Fruit fly (Drosophila melanogaster) whole organism, prepupa: Measurements from ENCODE around the gene Targ2.

Experiments
- Blimp-1 ChIP-seq: fragments of 200-800 bp; sonication (Bioruptor generic); optimal IDR thresholded peaks from 3 replicates; lab custom pipeline; 2017; ENCODE audit warnings: missing biosample characterization, missing genetic modification characterization, mild to moderate bottlenecking, moderate library complexity, missing genetic modification reagents
- CG10631 ChIP-seq: fragments of 200-800 bp; sonication (Bioruptor generic); optimal IDR thresholded peaks from 2 replicates; lab custom pipeline; 2016; ENCODE audit warnings: missing biosample characterization, missing genetic modification characterization
- CG10669 ChIP-seq: fragments of 200-800 bp; sonication (Bioruptor generic); optimal IDR thresholded peaks from 3 replicates; lab custom pipeline; 2018; ENCODE audit warnings: missing biosample characterization, mild to moderate bottlenecking, missing genetic modification characterization, moderate library complexity
- CG11762 ChIP-seq: fragments of 200-800 bp; sonication (Bioruptor generic); optimal IDR thresholded peaks from 3 replicates; lab custom pipeline; 2016; ENCODE audit warnings: missing biosample characterization, missing genetic modification characterization; ENCODE audit not compliant: insufficient read depth
- CG11902 ChIP-seq: fragments of 200-800 bp; sonication (Bioruptor generic); optimal IDR thresholded peaks from 3 replicates; lab custom pipeline; 2016; ENCODE audit warnings: missing biosample characterization, missing genetic modification characterization
- CG1621 ChIP-seq: fragments of 200-800 bp; sonication (Bioruptor generic); optimal IDR thresholded peaks from 3 replicates; lab custom pipeline; 2018; ENCODE audit warnings: missing biosample characterization, mild to moderate bottlenecking, missing genetic modification characterization
- CG16779 ChIP-seq: fragments of 200-800 bp; sonication (Bioruptor generic); optimal IDR thresholded peaks from 3 replicates; lab custom pipeline; 2017; ENCODE audit warnings: missing biosample characterization, mild to moderate bottlenecking, missing genetic modification characterization
- CG31627 ChIP-seq: fragments of 200-800 bp; sonication (Bioruptor generic); optimal IDR thresholded peaks from 3 replicates; lab custom pipeline; 2016; ENCODE audit warnings: missing biosample characterization, missing genetic modification characterization
- CG32006 ChIP-seq: fragments of 200-800 bp; sonication (Bioruptor generic); optimal IDR thresholded peaks from 3 replicates; lab custom pipeline; 2017; ENCODE audit warnings: missing biosample characterization, mild to moderate bottlenecking, missing genetic modification characterization
- CG34406 ChIP-seq: fragments of 200-800 bp; sonication (Bioruptor generic); optimal IDR thresholded peaks from 3 replicates; lab custom pipeline; 2016; ENCODE audit warnings: missing biosample characterization, missing genetic modification characterization
- CG3919 ChIP-seq: fragments of 200-800 bp; sonication (Bioruptor generic); optimal IDR thresholded peaks from 3 replicates; lab custom pipeline; 2016; ENCODE audit warnings: missing biosample characterization, missing genetic modification characterization
- CG6163 ChIP-seq: fragments of 200-800 bp; sonication (Bioruptor generic); IDR thresholded peaks from 3 replicates; pipeline ENCODE4 v1.3.6; 2022; ENCODE audit warnings: missing biosample characterization, missing genetic modification characterization
- CG6276 ChIP-seq: fragments of 200-800 bp; sonication (Bioruptor generic); optimal IDR thresholded peaks from 2 replicates; lab custom pipeline; 2017; ENCODE audit warnings: missing biosample characterization, mild to moderate bottlenecking, missing genetic modification characterization
- CG6792 ChIP-seq: fragments of 200-800 bp; sonication (Bioruptor generic); optimal IDR thresholded peaks from 3 replicates; lab custom pipeline; 2016; ENCODE audit warnings: missing biosample characterization, missing genetic modification characterization
- CG6808 ChIP-seq: fragments of 200-800 bp; sonication (Bioruptor generic); optimal IDR thresholded peaks from 3 replicates; lab custom pipeline; 2017; ENCODE audit warnings: missing biosample characterization, missing genetic modification characterization, mild to moderate bottlenecking, moderate library complexity, missing genetic modification reagents
- CG6854 ChIP-seq: fragments of 200-800 bp; sonication (Bioruptor generic); optimal IDR thresholded peaks from 2 replicates; lab custom pipeline; 2017; ENCODE audit warnings: missing biosample characterization, mild to moderate bottlenecking, missing genetic modification characterization
- CG8119 ChIP-seq: fragments of 200-800 bp; sonication (Bioruptor generic); IDR thresholded peaks from 3 replicates; pipeline ENCODE4 v1.3.6; 2022; ENCODE audit warnings: missing biosample characterization, missing genetic modification characterization
- CG8319 ChIP-seq: fragments of 200-800 bp; sonication (Bioruptor generic); optimal IDR thresholded peaks from 3 replicates; lab custom pipeline; 2016; ENCODE audit warnings: missing biosample characterization, missing genetic modification characterization
- CG9139 ChIP-seq: fragments of 200-800 bp; sonication (Bioruptor generic); optimal IDR thresholded peaks from 3 replicates; lab custom pipeline; 2017; ENCODE audit warnings: missing biosample characterization, mild to moderate bottlenecking, missing genetic modification characterization
- Eip75B ChIP-seq: fragments of 200-800 bp; sonication (Bioruptor generic); optimal IDR thresholded peaks from 3 replicates; lab custom pipeline; 2016; ENCODE audit warnings: missing biosample characterization, missing genetic modification characterization
- Eip78C ChIP-seq: fragments of 200-800 bp; sonication (Bioruptor generic); peaks from one replicate; lab custom pipeline; 2016; ENCODE audit warnings: missing biosample characterization, missing genetic modification characterization
- Ets21C ChIP-seq: fragments of 200-800 bp; sonication (Bioruptor generic); optimal IDR thresholded peaks from 3 replicates; lab custom pipeline; 2016; ENCODE audit warnings: missing biosample characterization, missing genetic modification characterization
- Gug ChIP-seq: fragments of 200-800 bp; sonication (Bioruptor generic); IDR thresholded peaks from 2 replicates; pipeline ENCODE4 v1.3.6; 2022; ENCODE audit warnings: missing biosample characterization, missing genetic modification characterization
- Hr39 ChIP-seq: fragments of 200-800 bp; sonication (Bioruptor generic); optimal IDR thresholded peaks from 2 replicates; lab custom pipeline; 2016; ENCODE audit warnings: missing biosample characterization, missing genetic modification characterization
- Hr4 ChIP-seq: fragments of 200-800 bp; sonication (Bioruptor generic); optimal IDR thresholded peaks from 3 replicates; lab custom pipeline; 2016; ENCODE audit warnings: missing biosample characterization, missing genetic modification characterization
- Met ChIP-seq: fragments of 200-800 bp; sonication (Bioruptor generic); optimal IDR thresholded peaks from 3 replicates; lab custom pipeline; 2016; ENCODE audit warnings: missing biosample characterization, missing genetic modification characterization
- OdsH ChIP-seq: fragments of 200-800 bp; sonication (Bioruptor generic); optimal IDR thresholded peaks from 3 replicates; lab custom pipeline; 2016; ENCODE audit warnings: missing biosample characterization, missing genetic modification characterization
- Sox102F ChIP-seq: fragments of 200-800 bp; sonication (Bioruptor generic); optimal IDR thresholded peaks from 2 replicates; lab custom pipeline; 2016; ENCODE audit warnings: missing biosample characterization, mild to moderate bottlenecking, missing genetic modification characterization
- Sox14 ChIP-seq: fragments of 200-800 bp; sonication (Bioruptor generic); optimal IDR thresholded peaks from 3 replicates; lab custom pipeline; 2016; ENCODE audit warnings: missing biosample characterization, missing genetic modification characterization
- Sox15 ChIP-seq: fragments of 200-800 bp; sonication (Bioruptor generic); optimal IDR thresholded peaks from 3 replicates; lab custom pipeline; 2016; ENCODE audit warnings: missing biosample characterization, missing genetic modification characterization
- achi ChIP-seq: fragments of 200-800 bp; sonication (Bioruptor generic); optimal IDR thresholded peaks from 3 replicates; lab custom pipeline; 2016; ENCODE audit warnings: missing biosample characterization, missing genetic modification characterization
- acj6 ChIP-seq: fragments of 200-800 bp; sonication (Bioruptor generic); optimal IDR thresholded peaks from 3 replicates; lab custom pipeline; 2016; ENCODE audit warnings: missing biosample characterization, missing genetic modification characterization
- dac ChIP-seq: fragments of 200-800 bp; sonication (Bioruptor generic); optimal IDR thresholded peaks from 2 replicates; lab custom pipeline; 2017; ENCODE audit warnings: missing biosample characterization, mild to moderate bottlenecking, missing genetic modification characterization
- dsx ChIP-seq: fragments of 200-800 bp; optimal IDR thresholded peaks from 3 replicates; lab custom pipeline; 2019; ENCODE audit warnings: missing biosample characterization, mild to moderate bottlenecking, missing genetic modification characterization, moderate library complexity; ENCODE audit not compliant: poor library complexity, severe bottlenecking
- eg ChIP-seq: fragments of 200-800 bp; sonication (Bioruptor generic); IDR thresholded peaks from 3 replicates; pipeline ENCODE4 v1.3.6; 2022; ENCODE audit warnings: missing biosample characterization, missing genetic modification characterization
- esn ChIP-seq: fragments of 200-800 bp; sonication (Bioruptor generic); optimal IDR thresholded peaks from 2 replicates; lab custom pipeline; 2016; ENCODE audit warnings: missing biosample characterization, mild to moderate bottlenecking, missing genetic modification characterization, moderate library complexity
- fd59A ChIP-seq: fragments of 200-800 bp; sonication (Bioruptor generic); optimal IDR thresholded peaks from 2 replicates; lab custom pipeline; 2017; ENCODE audit warnings: missing biosample characterization, mild to moderate bottlenecking, missing genetic modification characterization, missing genetic modification reagents
- fkh ChIP-seq: fragments of 200-800 bp; sonication (Bioruptor generic); optimal IDR thresholded peaks from 3 replicates; lab custom pipeline; 2017; ENCODE audit warnings: missing biosample characterization, mild to moderate bottlenecking, missing genetic modification characterization, moderate library complexity
- lz ChIP-seq: fragments of 200-800 bp; sonication (Bioruptor generic); optimal IDR thresholded peaks from 3 replicates; lab custom pipeline; 2016; ENCODE audit warnings: missing biosample characterization, missing genetic modification characterization
- net ChIP-seq: fragments of 200-800 bp; sonication (Bioruptor generic); optimal IDR thresholded peaks from 3 replicates; lab custom pipeline; 2016; ENCODE audit warnings: missing biosample characterization, missing genetic modification characterization
- pdm3 ChIP-seq: fragments of 200-800 bp; sonication (Bioruptor generic); optimal IDR thresholded peaks from 3 replicates; lab custom pipeline; 2016; ENCODE audit warnings: missing biosample characterization, missing genetic modification characterization
- ss ChIP-seq, 2 experiments: fragments of 200-800 bp; sonication (Bioruptor generic); optimal IDR thresholded peaks; 2 replicates in 1 of 2; 3 replicates in 1 of 2; lab custom pipeline; 2017 to 2018; ENCODE audit warnings: mild to moderate bottlenecking in 2 of 2, missing biosample characterization in 2 of 2, missing genetic modification characterization in 2 of 2, moderate library complexity in 1 of 2
- svp ChIP-seq: fragments of 200-800 bp; sonication (Bioruptor generic); peaks from one replicate; lab custom pipeline; 2016; ENCODE audit warnings: missing biosample characterization, missing genetic modification characterization
- topi ChIP-seq: fragments of 200-800 bp; sonication (Bioruptor generic); optimal IDR thresholded peaks from 3 replicates; lab custom pipeline; 2016; ENCODE audit warnings: missing biosample characterization, missing genetic modification characterization
- vri ChIP-seq: fragments of 200-800 bp; sonication (Bioruptor generic); optimal IDR thresholded peaks from 3 replicates; lab custom pipeline; 2016; ENCODE audit warnings: missing biosample characterization, mild to moderate bottlenecking, missing genetic modification characterization

Gene Targ2

dm6 chr3L:21202777-21203282, at the start of gene Targ2, which contains the start of the genes Targ1 and CG10512:
Targ2 (minus strand) TSS chr3L:21203232.
Targ1 (minus strand) TSS chr3L:21202882.
CG10512 (plus strand) TSS chr3L:21202920.
- TF ChIP-seq Sox15 (GFP tag; lab: Kevin White, UChicago) (no peak), CG10631 (no peak), Sox14 (GFP tag; lab: Kevin White, UChicago) (no peak), CG1621 (no peak), lz (GFP tag; lab: Kevin White, UChicago) (no peak), ss (GFP tag; optimal IDR thresholded peaks at IDR 0.05; lab: Kevin White, UChicago) (peak; percentile 6 to 56), fkh (GFP tag; lab: Kevin White, UChicago) (peak; percentile 19), pdm3 (GFP tag; lab: Kevin White, UChicago) (no peak), CG6163 (GFP tag; lab: Robert Waterston, UW) (peak; percentile 30; the same call in 1 of the 3 replicates), CG9139 (GFP tag; lab: Kevin White, UChicago) (no peak), CG6276 (peak; percentile 41), Blimp-1 (GFP tag; lab: Kevin White, UChicago) (peak; percentile 51), Eip78C (peak; percentile 75)
- TF ChIP-seq, all 60 proteins: peak for 6

DNA sequence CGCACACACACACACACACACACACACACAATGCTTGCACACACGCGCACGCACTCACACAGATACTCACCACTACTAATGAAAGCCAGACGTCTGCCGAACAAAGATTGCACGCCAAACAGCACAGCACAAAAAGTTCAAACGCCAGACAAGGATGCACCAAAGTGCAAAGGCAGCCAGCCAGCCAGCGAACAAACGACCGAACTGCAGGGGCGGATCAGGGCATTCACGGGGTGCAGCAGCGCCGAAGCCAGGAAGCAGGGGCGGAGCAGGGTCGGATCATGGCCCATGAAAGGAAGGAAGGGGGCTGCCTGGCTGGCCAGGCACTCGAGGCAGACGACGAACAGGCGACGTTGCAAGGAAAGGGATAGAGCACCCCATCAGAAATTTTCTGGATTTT, 49.5 kb upstream of the Targ2 start:
- TF ChIP-seq CG11902 (GFP tag; lab: Kevin White, UChicago) (peak; percentile 95), CG8319 (GFP tag; lab: Kevin White, UChicago) (no peak), CG6792 (no peak), eg (GFP tag; lab: Robert Waterston, UW) (peak; percentile 15; the same call in 1 of the 3 replicates), svp (peak; percentile 84), CG3919 (GFP tag; lab: Kevin White, UChicago) (no peak), CG10669 (no peak), CG10631 (no peak), dsx (GFP tag; lab: Kevin White, UChicago) (no peak), dac (GFP tag; lab: Kevin White, UChicago) (no peak), Sox102F (peak; percentile 13), vri (GFP tag; lab: Kevin White, UChicago) (no peak), Met (GFP tag; lab: Kevin White, UChicago) (no peak), CG31627 (GFP tag; lab: Kevin White, UChicago) (no peak), net (GFP tag; lab: Kevin White, UChicago) (no peak), CG34406 (GFP tag; lab: Kevin White, UChicago) (no peak), Hr4 (no peak), CG8119 (GFP tag; lab: Robert Waterston, UW) (0 out of 3 replicates have a peak, but pooled peaks have one; percentile 8), CG16779 (no peak), CG6163 (GFP tag; lab: Robert Waterston, UW) (no peak; the same call in 2 of the 3 replicates), CG6854 (GFP tag; lab: Kevin White, UChicago) (no peak), ss (GFP tag; optimal IDR thresholded peaks at IDR 0.05; lab: Kevin White, UChicago) (peak in 1 of 2 experiments; percentile 40), Hr39 (GFP tag; lab: Kevin White, UChicago) (peak; percentile 8), topi (GFP tag; lab: Kevin White, UChicago) (no peak), fd59A (no peak)

DNA sequence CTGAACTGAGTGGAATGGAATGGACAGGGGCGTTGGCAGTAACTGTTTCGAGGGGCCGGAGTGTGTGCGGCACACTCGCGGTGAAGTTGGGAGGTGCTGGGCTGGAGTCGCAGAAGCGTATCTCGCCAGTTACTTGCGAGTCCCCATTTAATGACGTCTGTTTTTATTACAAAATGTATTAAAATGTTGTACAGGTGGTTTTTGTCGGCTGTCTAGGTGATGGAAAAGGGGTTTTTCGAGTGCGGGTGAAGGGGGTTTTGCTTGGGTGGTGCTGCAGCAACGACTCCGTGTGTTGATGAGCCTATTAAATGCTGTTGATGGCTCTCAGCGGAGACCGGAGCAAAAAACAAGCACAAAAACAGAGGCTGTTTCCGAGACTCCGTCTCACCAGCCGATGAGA, 48.3 kb upstream of the Targ2 start:
- TF ChIP-seq fkh (GFP tag; lab: Kevin White, UChicago) = no peak
- peak; percentile 34 for TF ChIP-seq CG11902 (GFP tag; lab: Kevin White, UChicago)
- TF ChIP-seq ss (GFP tag; optimal IDR thresholded peaks at IDR 0.05; lab: Kevin White, UChicago) = peak; percentile 60 to 85
- peak; percentile 82 for TF ChIP-seq CG6163 (GFP tag; lab: Robert Waterston, UW)
- peak; percentile 61 for TF ChIP-seq svp
- TF ChIP-seq Ets21C = peak; percentile 9
- TF ChIP-seq Hr4 = peak; percentile 34
- peak; percentile 95 for TF ChIP-seq dsx (GFP tag; lab: Kevin White, UChicago)
- TF ChIP-seq esn = peak; percentile 56
- peak; percentile 61 for TF ChIP-seq acj6 (GFP tag; lab: Kevin White, UChicago)
- peak; percentile 40 for TF ChIP-seq CG31627 (GFP tag; lab: Kevin White, UChicago)
- TF ChIP-seq achi (GFP tag; lab: Kevin White, UChicago) = peak; percentile 49
- TF ChIP-seq CG6808 (GFP tag; lab: Kevin White, UChicago) = peak; percentile 71
- peak; percentile 62 for TF ChIP-seq OdsH (GFP tag; lab: Kevin White, UChicago)
- TF ChIP-seq Met (GFP tag; lab: Kevin White, UChicago) = peak; percentile 50
- peak; percentile 58 for TF ChIP-seq CG32006 (GFP tag; lab: Kevin White, UChicago)
- TF ChIP-seq CG8319 (GFP tag; lab: Kevin White, UChicago) = peak; percentile 38
- peak; percentile 54 for TF ChIP-seq Gug
- peak; percentile 72 for TF ChIP-seq Eip75B (GFP tag; lab: Kevin White, UChicago)
- TF ChIP-seq lz (GFP tag; lab: Kevin White, UChicago) = peak; percentile 44
- TF ChIP-seq fd59A = peak; percentile 65
- TF ChIP-seq Eip78C = peak; percentile 96
- TF ChIP-seq Hr39 (GFP tag; lab: Kevin White, UChicago) = peak; percentile 45
- TF ChIP-seq CG11762 (GFP tag; lab: Kevin White, UChicago) = peak; percentile 56
- peak; percentile 56 for TF ChIP-seq Sox14 (GFP tag; lab: Kevin White, UChicago)
- peak; percentile 36 for TF ChIP-seq CG6276
